Fruit fly (Drosophila melanogaster): ENCODE measurements around the gene Rfx.

- no peak for TF ChIP-seq jim (GFP tag; optimal IDR thresholded peaks at IDR 0.05)
- TF ChIP-seq Dfd (GFP tag; optimal IDR thresholded peaks at IDR 0.05) = no peak
- TF ChIP-seq CG32264 (GFP tag; optimal IDR thresholded peaks at IDR 0.05) = no peak
- TF ChIP-seq brk (GFP tag; optimal IDR thresholded peaks at IDR 0.05) = no peak
- TF ChIP-seq rgr (GFP tag; optimal IDR thresholded peaks at IDR 0.05) = no peak
- no peak for TF ChIP-seq psq (GFP tag; optimal IDR thresholded peaks at IDR 0.05)
- TF ChIP-seq Myc (optimal IDR thresholded peaks at IDR 0.05) = no peak
- TF ChIP-seq tai (GFP tag; optimal IDR thresholded peaks at IDR 0.05) = no peak
- TF ChIP-seq fru (GFP tag; optimal IDR thresholded peaks at IDR 0.05) = no peak
- no peak for TF ChIP-seq sage (GFP tag; optimal IDR thresholded peaks at IDR 0.05)
- no peak for TF ChIP-seq usp (GFP tag; optimal IDR thresholded peaks at IDR 0.05)
- no peak for TF ChIP-seq foxo (GFP tag; optimal IDR thresholded peaks at IDR 0.05)
These were observed 14.7 kb upstream of the Rfx start for dm6 chr3R:10392539-10392919.

All from whole organism, wandering third instar larva.